Fruit fly (Drosophila melanogaster) whole organism, wandering third instar larva: ENCODE data around the gene CG9072.

ENCODE experiments used
- Hr78 ChIP-seq: fragments of >200 bp; optimal IDR thresholded peaks from 2 replicates; lab custom pipeline; 2017; ENCODE audit warnings: missing biosample characterization, missing genetic modification characterization
- N ChIP-seq: fragments of >200 bp; optimal IDR thresholded peaks from 2 replicates; lab custom pipeline; 2018; ENCODE audit warnings: missing biosample characterization, missing external identifiers, missing genetic modification characterization
- dl ChIP-seq, 2 experiments: fragments of 175-275, 200-275 bp in 1 of 2; fragments of 200-275 bp in 1 of 2; sonication (Bioruptor generic); optimal IDR thresholded peaks; lab custom pipeline; 2018; ENCODE audit warnings: mild to moderate bottlenecking in 2 of 2, missing biosample characterization in 2 of 2, missing genetic modification characterization in 2 of 2, moderate library complexity in 2 of 2; ENCODE audit not compliant: partially characterized antibody in 2 of 2, insufficient read depth in 1 of 2

DNA sequence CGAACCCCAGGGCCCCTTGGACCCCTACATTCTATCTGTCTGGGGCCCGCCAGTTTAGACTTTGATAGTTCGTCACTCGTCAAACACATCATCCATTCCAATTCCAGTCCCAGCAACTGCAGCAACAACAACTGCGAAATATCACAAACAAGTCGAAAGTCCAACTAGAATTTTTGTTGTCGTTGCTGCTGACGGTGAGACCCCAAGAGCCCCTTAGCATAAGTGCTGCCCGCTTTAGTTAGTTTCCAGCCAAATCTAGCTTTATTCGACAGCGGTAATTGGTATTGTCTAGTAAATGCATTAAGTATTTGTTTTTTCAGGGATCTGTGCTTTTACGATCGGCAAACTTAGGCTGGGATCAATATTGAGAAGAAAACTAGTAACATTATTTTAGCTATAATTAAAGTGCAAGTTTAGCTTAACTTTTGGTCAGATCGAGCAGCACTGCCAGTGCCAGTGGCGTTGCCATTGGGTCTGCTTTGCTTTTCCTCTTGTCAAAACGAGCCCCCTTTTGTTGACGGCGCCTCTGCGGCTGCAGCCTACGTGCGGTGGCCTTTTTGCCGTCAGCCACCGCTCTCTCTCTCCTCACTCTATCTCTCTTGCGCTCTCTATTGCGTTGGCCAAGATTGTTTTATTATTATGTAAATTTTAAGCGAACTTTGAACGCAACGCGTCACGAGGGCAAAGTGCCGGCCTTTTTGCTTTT is 21.0 kb downstream of the CG9072 start:
- no peak for TF ChIP-seq Hr78 (GFP tag; lab: Kevin White, UChicago)
- no peak for TF ChIP-seq dl (GFP tag; optimal IDR thresholded peaks at IDR 0.05; lab: Kevin White, UChicago; ENCODE audit: insufficient read depth in 1 of 2, partially characterized antibody in 2 of 2)
- TF ChIP-seq N (GFP tag; lab: Kevin White, UChicago) = no peak
